Fruit fly (Drosophila melanogaster) whole organism, embryonic: ENCODE data around the gene CG8300.

Experiments
- Abd-B ChIP-seq: fragments of 200-800 bp; sonication (Bioruptor generic); optimal IDR thresholded peaks from 2 replicates; lab custom pipeline; 2018; ENCODE audit warnings: missing biosample characterization, mild to moderate bottlenecking, missing genetic modification characterization, moderate library complexity
- Antp ChIP-seq: fragments of 200-800 bp; sonication (Bioruptor generic); optimal IDR thresholded peaks from 3 replicates; lab custom pipeline; 2016; ENCODE audit warnings: missing biosample characterization, missing genetic modification characterization
- CG10462 ChIP-seq: fragments of 200-800 bp; sonication (Bioruptor generic); optimal IDR thresholded peaks from 2 replicates; lab custom pipeline; 2016; ENCODE audit warnings: missing biosample characterization, missing genetic modification characterization
- CG10565 ChIP-seq: fragments of 200-800 bp; sonication (Bioruptor generic); optimal IDR thresholded peaks from 3 replicates; lab custom pipeline; 2016; ENCODE audit warnings: missing biosample characterization, mild to moderate bottlenecking, missing genetic modification characterization
- CG11456 ChIP-seq: fragments of 200-800 bp; sonication (Bioruptor generic); IDR thresholded peaks from 3 replicates; pipeline ENCODE4 v1.3.6; 2022; ENCODE audit warnings: missing biosample characterization, missing genetic modification characterization
- CG11695 ChIP-seq: fragments of 200-800 bp; sonication (Bioruptor generic); IDR thresholded peaks from 3 replicates; pipeline ENCODE4 v1.3.6; 2022; ENCODE audit warnings: missing biosample characterization, missing genetic modification characterization
- CG12299 ChIP-seq: fragments of 200-800 bp; sonication (Bioruptor generic); optimal IDR thresholded peaks from 2 replicates; lab custom pipeline; 2018; ENCODE audit warnings: missing biosample characterization, mild to moderate bottlenecking, missing genetic modification characterization
- CG12769 ChIP-seq: fragments of 200-800 bp; sonication (Bioruptor generic); optimal IDR thresholded peaks from 2 replicates; lab custom pipeline; 2019; ENCODE audit warnings: missing biosample characterization, mild to moderate bottlenecking, missing genetic modification characterization, moderate library complexity
- CG13296 ChIP-seq: fragments of 200-800 bp; sonication (Bioruptor generic); optimal IDR thresholded peaks from 3 replicates; lab custom pipeline; 2018; ENCODE audit warnings: missing biosample characterization, mild to moderate bottlenecking, missing genetic modification characterization
- CG14860 ChIP-seq: fragments of 200-800 bp; sonication (Bioruptor generic); IDR thresholded peaks from 3 replicates; pipeline ENCODE4 v1.3.6; 2022; ENCODE audit warnings: missing biosample characterization, missing genetic modification characterization; ENCODE audit not compliant: partially characterized antibody
- CG15269 ChIP-seq: fragments of 200-800 bp; sonication (Bioruptor generic); optimal IDR thresholded peaks from 2 replicates; lab custom pipeline; 2018; ENCODE audit warnings: missing biosample characterization, mild to moderate bottlenecking, missing genetic modification characterization, moderate library complexity
- CG17359 ChIP-seq: fragments of 200-800 bp; sonication (Bioruptor generic); optimal IDR thresholded peaks from 3 replicates; lab custom pipeline; 2018; ENCODE audit warnings: missing biosample characterization, mild to moderate bottlenecking, missing genetic modification characterization, moderate library complexity
- CG18619 ChIP-seq: fragments of 200-800 bp; sonication (Bioruptor generic); optimal IDR thresholded peaks from 3 replicates; lab custom pipeline; 2017; ENCODE audit warnings: missing biosample characterization, mild to moderate bottlenecking, missing genetic modification characterization
- CG2116 ChIP-seq: fragments of 200-800 bp; sonication (Bioruptor generic); optimal IDR thresholded peaks from 3 replicates; lab custom pipeline; 2018; ENCODE audit warnings: missing biosample characterization, mild to moderate bottlenecking, missing genetic modification characterization
- CG3163 ChIP-seq: fragments of 200-800 bp; sonication (Bioruptor generic); optimal IDR thresholded peaks from 3 replicates; lab custom pipeline; 2016; ENCODE audit warnings: missing biosample characterization, missing genetic modification characterization
- CG32767 ChIP-seq: fragments of 200-800 bp; sonication (Bioruptor generic); IDR thresholded peaks from 2 replicates; pipeline ENCODE4 v1.3.6; 2022; ENCODE audit warnings: missing biosample characterization, missing genetic modification characterization
- CG3995 ChIP-seq: fragments of 200-800 bp; sonication (Bioruptor generic); optimal IDR thresholded peaks from 3 replicates; lab custom pipeline; 2016; ENCODE audit warnings: missing biosample characterization, missing genetic modification characterization
- CG5180 ChIP-seq: fragments of 200-800 bp; sonication (Bioruptor generic); optimal IDR thresholded peaks from 3 replicates; lab custom pipeline; 2017; ENCODE audit warnings: missing biosample characterization, missing genetic modification characterization, mild to moderate bottlenecking, moderate library complexity, missing genetic modification reagents
- CG6813 ChIP-seq: fragments of 200-800 bp; sonication (Bioruptor generic); optimal IDR thresholded peaks from 2 replicates; lab custom pipeline; 2017; ENCODE audit warnings: missing biosample characterization, missing genetic modification characterization, mild to moderate bottlenecking, moderate library complexity, missing genetic modification reagents
- CG8924 ChIP-seq: fragments of 200-800 bp; optimal IDR thresholded peaks from 3 replicates; lab custom pipeline; 2019; ENCODE audit warnings: missing biosample characterization, mild to moderate bottlenecking, missing genetic modification characterization, moderate library complexity
- CG9876 ChIP-seq: fragments of 200-800 bp; sonication (Bioruptor generic); optimal IDR thresholded peaks from 2 replicates; lab custom pipeline; 2016; ENCODE audit warnings: missing biosample characterization, missing genetic modification characterization
- D ChIP-seq, 2 experiments: fragments of 200-800 bp in 1 of 2; fragments of >200 bp in 1 of 2; sonication (Bioruptor generic) in 1 of 2; optimal IDR thresholded peaks; 2 replicates in 1 of 2; 3 replicates in 1 of 2; lab custom pipeline; 2017; ENCODE audit warnings: mild to moderate bottlenecking in 1 of 2, missing biosample characterization in 1 of 2, missing genetic modification characterization in 1 of 2, missing genetic modification reagents in 1 of 2
- Elba2 ChIP-seq: fragments of 200-800 bp; sonication (Bioruptor generic); optimal IDR thresholded peaks from 3 replicates; lab custom pipeline; 2016; ENCODE audit warnings: missing biosample characterization, missing genetic modification characterization
- Fer1 ChIP-seq: fragments of 200-800 bp; sonication (Bioruptor generic); optimal IDR thresholded peaks from 2 replicates; lab custom pipeline; 2017; ENCODE audit warnings: missing biosample characterization, mild to moderate bottlenecking, missing genetic modification characterization
- Jarid2 ChIP-seq: fragments of 200-800 bp; sonication (Bioruptor generic); optimal IDR thresholded peaks from 3 replicates; lab custom pipeline; 2017; ENCODE audit warnings: mild to moderate bottlenecking, missing biosample characterization, missing genetic modification reagents, missing genetic modification characterization
- Lhr ChIP-seq: fragments of 200-800 bp; sonication (Bioruptor generic); optimal IDR thresholded peaks from 3 replicates; lab custom pipeline; 2017; ENCODE audit warnings: mild to moderate bottlenecking, missing biosample characterization, missing genetic modification reagents, missing genetic modification characterization
- Nf-YB ChIP-seq: fragments of 200-800 bp; sonication (Bioruptor generic); optimal IDR thresholded peaks from 3 replicates; lab custom pipeline; 2019; ENCODE audit warnings: missing biosample characterization, mild to moderate bottlenecking, missing genetic modification characterization, moderate library complexity
- PHDP ChIP-seq: fragments of 200-800 bp; sonication (Bioruptor generic); optimal IDR thresholded peaks from 3 replicates; lab custom pipeline; 2018; ENCODE audit warnings: missing biosample characterization, mild to moderate bottlenecking, missing genetic modification characterization, moderate library complexity
- Pdp1 ChIP-seq, 2 experiments: fragments of 200-800 bp; sonication (Bioruptor generic); optimal IDR thresholded peaks; 3 replicates each; lab custom pipeline; 2016; ENCODE audit warnings: missing biosample characterization in 2 of 2, missing genetic modification characterization in 2 of 2, mild to moderate bottlenecking in 1 of 2, moderate library complexity in 1 of 2
- Sry-β ChIP-seq: fragments of 200-800 bp; sonication (Bioruptor generic); optimal IDR thresholded peaks from 2 replicates; lab custom pipeline; 2018; ENCODE audit warnings: missing biosample characterization, mild to moderate bottlenecking, missing genetic modification characterization, moderate library complexity
- Stat92E ChIP-seq, 3 experiments: fragments of >200 bp in 2 of 3; fragments of 200-800 bp in 1 of 3; sonication (Bioruptor generic) in 1 of 3; optimal IDR thresholded peaks; 2 replicates each; lab custom pipeline; 2017 to 2019; ENCODE audit warnings: missing biosample characterization in 3 of 3, missing genetic modification characterization in 3 of 3, mild to moderate bottlenecking in 1 of 3, moderate library complexity in 1 of 3
- Usf ChIP-seq: fragments of 200-800 bp; sonication (Bioruptor generic); optimal IDR thresholded peaks from 2 replicates; lab custom pipeline; 2017; ENCODE audit warnings: missing genotype, missing biosample characterization, missing genetic modification characterization
- YL-1 ChIP-seq: fragments of 200-800 bp; sonication (Bioruptor generic); optimal IDR thresholded peaks from 3 replicates; lab custom pipeline; 2017; ENCODE audit warnings: missing biosample characterization, mild to moderate bottlenecking, missing genetic modification characterization
- ara ChIP-seq: fragments of 200-800 bp; sonication (Bioruptor generic); IDR thresholded peaks from 2 replicates; pipeline ENCODE4 v1.3.6; 2022; ENCODE audit warnings: missing biosample characterization, missing genetic modification characterization
- cad ChIP-seq: fragments of >200 bp; optimal IDR thresholded peaks from 2 replicates; lab custom pipeline; 2017; ENCODE audit warnings: missing biosample characterization, missing genetic modification characterization
- chm ChIP-seq: fragments of 200-800 bp; sonication (Bioruptor generic); IDR thresholded peaks from 2 replicates; pipeline ENCODE4 v1.3.6; 2022; ENCODE audit warnings: missing biosample characterization, missing genetic modification characterization
- gem ChIP-seq: fragments of 200-800 bp; sonication (Bioruptor generic); optimal IDR thresholded peaks from 2 replicates; lab custom pipeline; 2019; ENCODE audit warnings: missing biosample characterization, mild to moderate bottlenecking, missing genetic modification characterization, moderate library complexity
- hth ChIP-seq: fragments of >200 bp; optimal IDR thresholded peaks from 2 replicates; lab custom pipeline; 2017; ENCODE audit warnings: inconsistent platforms
- inv ChIP-seq: fragments of 200-800 bp; sonication (Bioruptor generic); IDR thresholded peaks from 2 replicates; pipeline ENCODE4 v1.3.6; 2022; ENCODE audit warnings: missing biosample characterization, missing genetic modification characterization; ENCODE audit not compliant: partially characterized antibody
- knrl ChIP-seq: fragments of 200-800 bp; sonication (Bioruptor generic); IDR thresholded peaks from 3 replicates; pipeline ENCODE4 v1.3.6; 2022; ENCODE audit warnings: missing biosample characterization, missing genetic modification characterization; ENCODE audit not compliant: partially characterized antibody
- mld ChIP-seq: fragments of 200-800 bp; sonication (Bioruptor generic); IDR thresholded peaks from 3 replicates; pipeline ENCODE4 v1.3.6; 2022; ENCODE audit warnings: missing biosample characterization, missing genetic modification characterization; ENCODE audit not compliant: partially characterized antibody
- pan ChIP-seq, 4 experiments: fragments of >200 bp in 3 of 4; fragments of 200-800 bp in 1 of 4; sonication (Bioruptor generic) in 1 of 4; optimal IDR thresholded peaks in 3 of 4; IDR thresholded peaks in 1 of 4; 2 replicates each; pipeline versions ENCODE4 v1.3.6 to Lab custom; 2017 to 2022; ENCODE audit warnings: missing biosample characterization in 2 of 4, missing genetic modification characterization in 2 of 4, mixed read lengths in 1 of 4
- pita ChIP-seq: fragments of 200-800 bp; sonication (Bioruptor generic); optimal IDR thresholded peaks from 2 replicates; lab custom pipeline; 2017; ENCODE audit warnings: missing biosample characterization, mild to moderate bottlenecking, missing genetic modification characterization
- shn ChIP-seq: fragments of 200-800 bp; sonication (Bioruptor generic); optimal IDR thresholded peaks from 3 replicates; lab custom pipeline; 2016; ENCODE audit warnings: missing biosample characterization, missing genetic modification characterization
- sima ChIP-seq: fragments of 200-800 bp; sonication (Bioruptor generic); optimal IDR thresholded peaks from 2 replicates; lab custom pipeline; 2016; ENCODE audit warnings: missing biosample characterization, missing genetic modification characterization
- ttk ChIP-seq: fragments of 200-800 bp; sonication (Bioruptor generic); IDR thresholded peaks from 2 replicates; pipeline ENCODE4 v2.1.2; 2022; ENCODE audit warnings: missing biosample characterization, missing genetic modification characterization
- unc-4 ChIP-seq: fragments of 200-800 bp; sonication (Bioruptor generic); IDR thresholded peaks from 2 replicates; pipeline ENCODE4 v1.3.6; 2022; ENCODE audit warnings: missing biosample characterization, missing genetic modification characterization; ENCODE audit not compliant: partially characterized antibody

Gene CG8300

DNA sequence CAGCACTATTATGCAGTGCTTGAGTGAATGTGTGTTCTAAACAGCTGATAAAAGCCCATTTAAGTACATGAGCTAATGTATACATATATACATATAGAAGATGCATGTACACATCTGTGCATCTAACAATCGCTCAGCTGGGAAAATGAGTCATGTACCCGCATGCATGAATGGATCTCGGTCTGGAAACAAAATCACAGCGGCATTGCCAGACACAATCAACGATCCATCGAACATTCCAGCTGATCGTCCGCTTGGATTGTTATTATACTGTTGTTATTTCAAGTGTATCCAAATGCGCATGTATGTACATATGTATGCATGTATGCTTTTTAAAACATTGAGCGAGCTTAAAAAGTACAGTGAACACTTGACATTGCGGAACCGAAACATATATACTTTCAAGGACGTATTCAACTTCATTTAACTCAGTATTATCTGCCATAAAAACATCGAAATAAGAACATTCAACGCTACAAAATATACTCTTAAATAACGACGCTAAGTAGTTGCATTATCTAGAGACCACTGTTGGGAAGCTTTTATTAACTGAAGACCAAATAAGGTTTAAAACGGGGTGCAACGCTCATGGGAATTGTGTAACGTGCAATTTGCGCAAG lies 9.3 kb upstream of the CG8300 start (continued):
- TF ChIP-seq CG9876 (GFP tag; lab: Kevin White, UChicago) (peak; percentile 53), Pdp1 (GFP tag; optimal IDR thresholded peaks at IDR 0.05; lab: Kevin White, UChicago) (peak; percentile 35 to 66), cad (GFP tag; lab: Kevin White, UChicago) (no peak), Nf-YB (GFP tag; lab: Kevin White, UChicago) (peak; percentile 22), CG13296 (GFP tag; lab: Kevin White, UChicago) (peak; percentile 81), Usf (no peak), Jarid2 (no peak), sima (GFP tag; lab: Kevin White, UChicago) (peak; percentile 2), shn (GFP tag; lab: Kevin White, UChicago) (peak; percentile 42), Lhr (GFP tag; lab: Kevin White, UChicago) (peak; percentile 40), CG3995 (GFP tag; lab: Kevin White, UChicago) (peak; percentile 23), Fer1 (GFP tag; lab: Kevin White, UChicago) (peak; percentile 82), YL-1 (GFP tag; lab: Kevin White, UChicago) (no peak), Stat92E (GFP tag; optimal IDR thresholded peaks at IDR 0.05; lab: Kevin White, UChicago) (no peak), CG2116 (GFP tag; lab: Kevin White, UChicago) (peak; percentile 10), CG5180 (GFP tag; lab: Kevin White, UChicago) (peak; percentile 67), ttk (GFP tag; lab: Robert Waterston, UW) (peak; percentile 77), inv (no peak), CG15269 (peak; percentile 91), pan (optimal IDR thresholded peaks at IDR 0.05; lab: Kevin White, UChicago) (no peak), pan (GFP tag; optimal IDR thresholded peaks at IDR 0.05 in 1 of 2, IDR thresholded peaks at IDR 0.05 in 1 of 2) (peak in 1 of 2 experiments; percentile 80), D (optimal IDR thresholded peaks at IDR 0.05; lab: Kevin White, UChicago) (no peak), D (GFP tag; optimal IDR thresholded peaks at IDR 0.05; lab: Kevin White, UChicago) (peak; percentile 56), CG10565 (no peak), CG11695 (GFP tag; lab: Robert Waterston, UW) (peak; percentile 63; the same call in 1 of the 3 replicates), CG12299 (tag; lab: Kevin White, UChicago) (peak; percentile 63), ara (GFP tag; lab: Robert Waterston, UW) (peak; percentile 78), knrl (GFP tag; lab: Robert Waterston, UW) (no peak), CG32767 (GFP tag; lab: Robert Waterston, UW) (peak; percentile 77), CG12769 (tag; lab: Kevin White, UChicago) (peak; percentile 88), mld (no peak), gem (peak; percentile 87), pita (no peak), CG6813 (GFP tag; lab: Kevin White, UChicago) (peak; percentile 74), CG8924 (peak; percentile 79), hth (no peak), Abd-B (GFP tag; lab: Kevin White, UChicago) (peak; percentile 59), CG18619 (peak; percentile 54), Sry-β (GFP tag; lab: Kevin White, UChicago) (no peak), CG17359 (peak; percentile 91), Elba2 (GFP tag; lab: Kevin White, UChicago) (no peak), unc-4 (GFP tag; lab: Robert Waterston, UW) (no peak), Antp (GFP tag; lab: Kevin White, UChicago) (peak; percentile 83), CG11456 (GFP tag; lab: Robert Waterston, UW) (peak; percentile 73; the same call in 2 of the 3 replicates), CG14860 (no peak), CG10462 (GFP tag; lab: Kevin White, UChicago) (peak; percentile 47), PHDP (tag; lab: Kevin White, UChicago) (peak; percentile 83), chm (GFP tag; lab: Robert Waterston, UW) (peak; percentile 48; the same call in 1 of the 2 replicates), CG3163 (GFP tag; lab: Kevin White, UChicago) (peak; percentile 20)
